Fruit fly (Drosophila melanogaster): ENCODE measurements around the gene CG13124.

dm6 chr2L:9912570-9913260, 4.3 kb upstream of the CG13124 start, which contains the start of the genes Etl1 and Srp54:
- TF ChIP-seq EcR (GFP tag; optimal IDR thresholded peaks at IDR 0.05) (no peak), gl (tag; optimal IDR thresholded peaks at IDR 0.05) (no peak), CG13204 (GFP tag; optimal IDR thresholded peaks at IDR 0.05) (no peak), CG8159 (tag; optimal IDR thresholded peaks at IDR 0.05) (no peak), CG4496 (GFP tag; IDR thresholded peaks at IDR 0.05) (no peak), Snoo (tag; optimal IDR thresholded peaks at IDR 0.05) (no peak), CG12605 (GFP tag; IDR thresholded peaks at IDR 0.05) (no peak), CG14655 (GFP tag; optimal IDR thresholded peaks at IDR 0.05) (no peak), D1 (tag; optimal IDR thresholded peaks at IDR 0.05) (no peak), CG9948 (tag; optimal IDR thresholded peaks at IDR 0.05) (no peak), CG10348 (GFP tag; IDR thresholded peaks at IDR 0.05) (no peak), CG34367 (tag; optimal IDR thresholded peaks at IDR 0.05) (no peak), fd96Ca (GFP tag; IDR thresholded peaks at IDR 0.05) (no peak)
